Worm (Caenorhabditis elegans): ENCODE measurements around the gene F48F7.5.

ce11 chrX:13977439-13978118 is 2.1 kb downstream of the F48F7.5 start, which contains the start of gene F48F7.6:
- TF ChIP-seq flt-1 (GFP tag; IDR thresholded peaks at IDR 0.05) (peak; percentile 76; the same call in 1 of the 2 replicates), ref-1 (GFP tag; conservative IDR thresholded peaks at IDR 0.05) (no peak), tab-1 (GFP tag; IDR thresholded peaks at IDR 0.05) (0 out of 2 replicates have a peak, but pooled peaks have one; percentile 37), cog-1 (tag; optimal IDR thresholded peaks at IDR 0.05) (no peak), ztf-29 (GFP tag; IDR thresholded peaks at IDR 0.05) (no peak), T22C8.4 (GFP tag; IDR thresholded peaks at IDR 0.05) (peak; percentile 69), klf-2 (GFP tag; conservative IDR thresholded peaks at IDR 0.05) (no peak), med-1 (GFP tag; optimal IDR thresholded peaks at IDR 0.05; ENCODE audit: insufficient read depth) (no peak), ztf-23 (GFP tag; IDR thresholded peaks at IDR 0.05) (no peak)
